Worm (Caenorhabditis elegans) whole organism, L4 larva: ENCODE measurements around the gene mrpl-32.
A peak's percentile ranks its signal among the peaks of the same experiment; 100 is the strongest.

Source experiments
- F26F4.8 ChIP-seq: fragments of 200-800 bp; sonication (Bioruptor generic); conservative IDR thresholded peaks from 2 replicates; pipeline ENCODE4 v1.3.6; 2022; ENCODE audit warnings: missing genetic modification characterization, missing compliant biosample characterization
- F37D6.2 ChIP-seq: sonication (generic microtip); optimal IDR thresholded peaks from 2 replicates; lab custom pipeline; 2016; ENCODE audit warnings: mild to moderate bottlenecking, missing genetic modification characterization, missing compliant biosample characterization
- T20F7.1 ChIP-seq: fragments of 200-800 bp; sonication (Bioruptor generic); optimal IDR thresholded peaks from 2 replicates; lab custom pipeline; 2018; ENCODE audit warnings: mild to moderate bottlenecking, missing genetic modification characterization, missing compliant biosample characterization
- T26A8.4 ChIP-seq: fragments of 200-800 bp; sonication (Bioruptor generic); IDR thresholded peaks from 2 replicates; pipeline ENCODE4 v1.3.6; 2022; ENCODE audit warnings: missing genetic modification characterization, missing compliant biosample characterization
- Y105C5A.15 ChIP-seq: fragments of 200-800 bp; sonication (Bioruptor generic); IDR thresholded peaks from 2 replicates; pipeline ENCODE4 v1.3.6; 2022; ENCODE audit warnings: missing genetic modification characterization, missing compliant biosample characterization
- Y48G9A.11 ChIP-seq: fragments of 200-800 bp; sonication (Bioruptor generic); IDR thresholded peaks from 2 replicates; pipeline ENCODE4 v1.3.6; 2022; ENCODE audit warnings: missing genetic modification reagents, missing genetic modification characterization, missing compliant biosample characterization
- Y5F2A.4 ChIP-seq: fragments of 200-800 bp; sonication (Bioruptor generic); optimal IDR thresholded peaks from 2 replicates; lab custom pipeline; 2018; ENCODE audit warnings: mild to moderate bottlenecking, missing genetic modification characterization, missing compliant biosample characterization
- ZK337.2 ChIP-seq: fragments of 200-800 bp; sonication (Bioruptor generic); IDR thresholded peaks from 2 replicates; pipeline ENCODE4 v1.3.6; 2022; ENCODE audit warnings: missing genetic modification reagents, missing genetic modification characterization, missing compliant biosample characterization
- ZK546.5 ChIP-seq, 2 experiments: sonication (generic microtip); optimal IDR thresholded peaks; 2 replicates each; lab custom pipeline; 2017; ENCODE audit warnings: missing biosample characterization in 2 of 2, missing genetic modification characterization in 2 of 2
- aha-1 ChIP-seq: fragments of 150-350 bp; peaks from one replicate; lab custom pipeline; 2014; ENCODE audit warnings: missing biosample characterization, missing genetic modification characterization
- ama-1 ChIP-seq: fragments of 150-350 bp; optimal IDR thresholded peaks from 2 replicates; lab custom pipeline; 2014; ENCODE audit warnings: inconsistent platforms, mixed read lengths
- attf-4 ChIP-seq: sonication (generic microtip); optimal IDR thresholded peaks from 3 replicates; lab custom pipeline; 2017; ENCODE audit warnings: missing biosample characterization, missing genetic modification characterization
- ceh-20 ChIP-seq: fragments of 200-800 bp; sonication (Bioruptor generic); IDR thresholded peaks from 2 replicates; pipeline ENCODE4 v1.3.6; 2022; ENCODE audit warnings: missing genetic modification reagents, missing genetic modification characterization, missing compliant biosample characterization
- ceh-28 ChIP-seq: fragments of 150-350 bp; optimal IDR thresholded peaks from 2 replicates; lab custom pipeline; 2014; ENCODE audit warnings: missing biosample characterization, missing genetic modification reagents, missing genetic modification characterization
- ceh-62 ChIP-seq: sonication (generic microtip); optimal IDR thresholded peaks from 2 replicates; lab custom pipeline; 2017; ENCODE audit warnings: missing biosample characterization, missing genetic modification characterization
- ces-1 ChIP-seq: fragments of 150-350 bp; sonication (generic microtip); optimal IDR thresholded peaks from 4 replicates; lab custom pipeline; 2014; ENCODE audit warnings: missing biosample characterization, missing genetic modification reagents, missing genetic modification characterization
- cey-2 ChIP-seq: sonication (generic microtip); optimal IDR thresholded peaks from 3 replicates; lab custom pipeline; 2017; ENCODE audit warnings: missing genetic modification characterization, mild to moderate bottlenecking, missing compliant biosample characterization, antibody characterized with exemption, borderline replicate concordance; ENCODE audit not compliant: insufficient read depth
- ctbp-1 ChIP-seq: fragments of 200-800 bp; sonication (Bioruptor generic); IDR thresholded peaks from 2 replicates; pipeline ENCODE4 v1.3.6; 2022; ENCODE audit warnings: missing genetic modification reagents, missing genetic modification characterization, missing compliant biosample characterization
- daf-19 ChIP-seq: fragments of 200-800 bp; sonication (Bioruptor generic); conservative IDR thresholded peaks from 2 replicates; pipeline ENCODE4 v1.3.6; 2022; ENCODE audit warnings: missing genetic modification characterization, missing compliant biosample characterization
- dmd-8 ChIP-seq: fragments of 200-800 bp; sonication (Bioruptor generic); IDR thresholded peaks from 2 replicates; pipeline ENCODE4 v1.3.6; 2022; ENCODE audit warnings: missing genetic modification characterization, missing compliant biosample characterization
- dmd-9 ChIP-seq: fragments of 200-800 bp; sonication (Bioruptor generic); IDR thresholded peaks from 2 replicates; pipeline ENCODE4 v1.3.6; 2022; ENCODE audit warnings: missing genetic modification reagents, missing genetic modification characterization, missing compliant biosample characterization
- duxl-1 ChIP-seq: sonication (generic microtip); optimal IDR thresholded peaks from 2 replicates; lab custom pipeline; 2016; ENCODE audit warnings: mild to moderate bottlenecking, missing genetic modification characterization, moderate library complexity, missing compliant biosample characterization; ENCODE audit not compliant: poor library complexity
- hlh-30 ChIP-seq: sonication (generic microtip); optimal IDR thresholded peaks from 2 replicates; lab custom pipeline; 2017; ENCODE audit warnings: antibody characterized with exemption, mild to moderate bottlenecking, missing genetic modification characterization, missing compliant biosample characterization; ENCODE audit not compliant: insufficient read depth
- jun-1 ChIP-seq: fragments of 150-350 bp; optimal IDR thresholded peaks from 2 replicates; lab custom pipeline; 2014; ENCODE audit warnings: missing biosample characterization, missing genetic modification reagents, missing genetic modification characterization
- lin-1 ChIP-seq: fragments of 200-800 bp; sonication (Bioruptor generic); IDR thresholded peaks from 2 replicates; pipeline ENCODE4 v1.3.6; 2022; ENCODE audit warnings: missing genetic modification reagents, missing genetic modification characterization, missing compliant biosample characterization
- lin-13 ChIP-seq: fragments of 150-350 bp; optimal IDR thresholded peaks from 2 replicates; lab custom pipeline; 2014; ENCODE audit warnings: missing biosample characterization, missing genetic modification reagents, missing genetic modification characterization
- lin-29 ChIP-seq: fragments of 200-800 bp; sonication (Bioruptor generic); IDR thresholded peaks from 2 replicates; pipeline ENCODE4 v1.3.6; 2022; ENCODE audit warnings: missing genetic modification reagents, missing genetic modification characterization, missing compliant biosample characterization
- lir-3 ChIP-seq: sonication (generic microtip); optimal IDR thresholded peaks from 2 replicates; lab custom pipeline; 2016; ENCODE audit warnings: mild to moderate bottlenecking, missing genetic modification characterization, missing compliant biosample characterization
- madf-5 ChIP-seq, 2 experiments: fragments of 200-800 bp; sonication (Bioruptor generic); IDR thresholded peaks; 2 replicates each; pipeline ENCODE4 v1.3.6; 2022; ENCODE audit warnings: missing compliant biosample characterization in 2 of 2, missing genetic modification characterization in 2 of 2
- madf-9 ChIP-seq: fragments of 200-800 bp; sonication (Bioruptor generic); conservative IDR thresholded peaks from 2 replicates; pipeline ENCODE4 v1.3.6; 2022; ENCODE audit warnings: missing genetic modification reagents, missing genetic modification characterization, missing compliant biosample characterization
- mdt-29 ChIP-seq: fragments of 200-800 bp; sonication (Bioruptor generic); IDR thresholded peaks from 2 replicates; pipeline ENCODE4 v1.3.6; 2022; ENCODE audit warnings: missing genetic modification reagents, missing genetic modification characterization, missing compliant biosample characterization
- mes-2 ChIP-seq: sonication (generic microtip); optimal IDR thresholded peaks from 2 replicates; lab custom pipeline; 2016; ENCODE audit warnings: missing genotype, mild to moderate bottlenecking, missing genetic modification characterization, missing compliant biosample characterization; ENCODE audit not compliant: poor library complexity, severe bottlenecking
- nhr-111 ChIP-seq: fragments of 200-800 bp; sonication (Bioruptor generic); optimal IDR thresholded peaks from 2 replicates; lab custom pipeline; 2018; ENCODE audit warnings: mild to moderate bottlenecking, missing genetic modification characterization, missing compliant biosample characterization
- nhr-28 ChIP-seq: fragments of 150-350 bp; optimal IDR thresholded peaks from 2 replicates; lab custom pipeline; 2014; ENCODE audit warnings: missing biosample characterization, missing genetic modification characterization
- nhr-41 ChIP-seq: fragments of 200-800 bp; sonication (Bioruptor generic); IDR thresholded peaks from 2 replicates; pipeline ENCODE4 v1.3.6; 2022; ENCODE audit warnings: missing genetic modification reagents, missing genetic modification characterization, missing compliant biosample characterization
- nhr-42 ChIP-seq: fragments of 200-800 bp; sonication (Bioruptor generic); IDR thresholded peaks from 2 replicates; pipeline ENCODE4 v1.3.6; 2022; ENCODE audit warnings: missing genetic modification characterization, missing compliant biosample characterization
- nhr-48 ChIP-seq: sonication (generic microtip); optimal IDR thresholded peaks from 2 replicates; lab custom pipeline; 2016; ENCODE audit warnings: mild to moderate bottlenecking, missing genetic modification characterization, missing compliant biosample characterization
- nhr-6 ChIP-seq: fragments of 150-350 bp; optimal IDR thresholded peaks from 2 replicates; lab custom pipeline; 2014; ENCODE audit warnings: missing biosample characterization, missing genetic modification characterization
- pha-4 ChIP-seq, 2 experiments: fragments of 150-350 bp in 1 of 2; fragments of 200-800 bp in 1 of 2; sonication (Bioruptor generic) in 1 of 2; IDR thresholded peaks in 1 of 2; optimal IDR thresholded peaks in 1 of 2; 2 replicates each; pipeline versions ENCODE4 v1.3.6 to Lab custom; 2014 to 2022; ENCODE audit warnings: missing genetic modification characterization in 2 of 2, missing genetic modification reagents in 2 of 2, missing biosample characterization in 1 of 2, missing compliant biosample characterization in 1 of 2
- php-3 ChIP-seq: fragments of 200-800 bp; sonication (Bioruptor generic); IDR thresholded peaks from 2 replicates; pipeline ENCODE4 v1.3.6; 2022; ENCODE audit warnings: missing genetic modification reagents, missing genetic modification characterization, missing compliant biosample characterization
- pqm-1 ChIP-seq: sonication (generic microtip); optimal IDR thresholded peaks from 2 replicates; lab custom pipeline; 2017; ENCODE audit warnings: missing biosample characterization, missing genetic modification characterization
- skn-1 ChIP-seq: fragments of 150-350 bp; optimal IDR thresholded peaks from 2 replicates; lab custom pipeline; 2014; ENCODE audit warnings: missing biosample characterization, missing genetic modification characterization
- snpc-1.2 ChIP-seq: fragments of 200-800 bp; sonication (Bioruptor generic); IDR thresholded peaks from 2 replicates; pipeline ENCODE4 v1.3.6; 2022; ENCODE audit warnings: missing genetic modification reagents, missing genetic modification characterization, missing compliant biosample characterization
- snpc-4 ChIP-seq: fragments of 150-350 bp; optimal IDR thresholded peaks from 2 replicates; lab custom pipeline; 2014; ENCODE audit warnings: missing biosample characterization, missing genetic modification characterization
- unc-130 ChIP-seq: sonication (generic microtip); optimal IDR thresholded peaks from 2 replicates; lab custom pipeline; 2016; ENCODE audit warnings: missing genetic modification reagents, missing genetic modification characterization, missing compliant biosample characterization
- unc-39 ChIP-seq: sonication (generic microtip); optimal IDR thresholded peaks from 2 replicates; lab custom pipeline; 2017; ENCODE audit warnings: missing biosample characterization, missing genetic modification characterization
- zag-1 ChIP-seq: fragments of 150-350 bp; optimal IDR thresholded peaks from 2 replicates; lab custom pipeline; 2014; ENCODE audit warnings: missing biosample characterization, missing genetic modification characterization
- zfp-3 ChIP-seq: fragments of 200-800 bp; sonication (Bioruptor generic); conservative IDR thresholded peaks from 2 replicates; pipeline ENCODE4 v1.3.6; 2022; ENCODE audit warnings: missing genetic modification reagents, missing genetic modification characterization, missing compliant biosample characterization
- zip-2 ChIP-seq: fragments of 150-350 bp; optimal IDR thresholded peaks from 2 replicates; lab custom pipeline; 2014; ENCODE audit warnings: missing biosample characterization, missing genetic modification characterization
- ztf-11 ChIP-seq: fragments of 150-350 bp; optimal IDR thresholded peaks from 2 replicates; lab custom pipeline; 2014; ENCODE audit warnings: missing biosample characterization, missing genetic modification characterization
- ztf-7 ChIP-seq: fragments of 150-350 bp; optimal IDR thresholded peaks from 2 replicates; lab custom pipeline; 2014; ENCODE audit warnings: missing biosample characterization, missing genetic modification characterization

mrpl-32 gene

DNA sequence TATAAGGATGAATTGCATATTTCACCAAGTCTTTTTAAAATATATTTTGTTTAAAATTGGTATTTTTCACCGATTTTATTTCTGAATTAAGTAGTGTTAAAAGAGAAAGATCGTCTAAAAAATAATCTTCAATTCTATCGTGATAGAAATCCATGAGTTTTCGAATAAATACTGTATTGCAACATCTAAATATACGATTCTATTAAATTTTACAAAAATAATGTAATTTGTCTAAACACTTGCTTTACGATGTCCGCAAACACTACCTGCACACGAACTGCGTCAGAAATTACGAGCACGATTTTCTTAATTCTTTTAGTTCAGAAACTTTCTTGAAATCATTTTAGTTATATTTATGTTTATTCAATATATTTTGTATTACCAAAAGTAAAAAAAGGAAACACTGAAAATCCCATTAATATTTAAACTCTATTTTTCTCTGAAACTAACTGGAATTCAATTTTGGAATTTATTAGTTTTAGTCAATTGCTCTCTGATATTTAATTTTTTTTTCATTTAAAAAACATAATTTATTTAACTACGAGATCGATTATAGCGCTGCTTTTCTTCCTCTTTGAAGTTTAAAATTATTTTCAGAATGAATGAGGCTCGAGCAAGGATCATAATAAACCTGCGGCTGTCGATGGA is at the start of gene mrpl-32 (continued):
- TF ChIP-seq nhr-41 (GFP tag; lab: Robert Waterston, UW) (no peak), dmd-9 (GFP tag; lab: Robert Waterston, UW) (no peak), F26F4.8 (no peak), attf-4 (tag; lab: Kevin White, UChicago) (no peak), lin-1 (GFP tag; lab: Robert Waterston, UW) (peak; percentile 71; the same call in 1 of the 2 replicates), madf-5 (GFP tag; IDR thresholded peaks at IDR 0.05; lab: Robert Waterston, UW) (no peak), ZK337.2 (GFP tag; lab: Robert Waterston, UW) (no peak), aha-1 (tag; lab: Kevin White, UChicago) (no peak), Y5F2A.4 (GFP tag; lab: Kevin White, UChicago) (peak; percentile 50), F37D6.2 (no peak), ctbp-1 (GFP tag; lab: Robert Waterston, UW) (no peak), ama-1 (peak; percentile 16), nhr-6 (peak; percentile 15), T26A8.4 (GFP tag; lab: Robert Waterston, UW) (no peak), lin-29 (GFP tag; lab: Robert Waterston, UW) (no peak), jun-1 (tag; lab: Kevin White, UChicago) (no peak), unc-130 (GFP tag; lab: Kevin White, UChicago) (no peak), ces-1 (GFP tag; lab: Kevin White, UChicago) (no peak), zfp-3 (GFP tag; lab: Robert Waterston, UW) (0 out of 2 replicates have a peak, but pooled peaks have one; percentile 23), php-3 (peak; percentile 33; the same call in 1 of the 2 replicates), dmd-8 (GFP tag; lab: Robert Waterston, UW) (no peak), ztf-11 (no peak), nhr-28 (no peak), skn-1 (tag; lab: Kevin White, UChicago) (no peak), ZK546.5 (tag; optimal IDR thresholded peaks at IDR 0.05; lab: Kevin White, UChicago) (no peak), nhr-111 (GFP tag; lab: Kevin White, UChicago) (peak; percentile 2), pha-4 (GFP tag; IDR thresholded peaks at IDR 0.05; lab: Robert Waterston, UW) (peak; percentile 30; the same call in 1 of the 2 replicates), pha-4 (tag; optimal IDR thresholded peaks at IDR 0.05; lab: Kevin White, UChicago) (peak; percentile 26), mdt-29 (GFP tag; lab: Robert Waterston, UW) (no peak), ceh-28 (tag; lab: Kevin White, UChicago) (no peak), madf-9 (no peak), ceh-20 (no peak), T20F7.1 (GFP tag; lab: Kevin White, UChicago) (peak; percentile 75), nhr-48 (no peak), hlh-30 (tag; lab: Kevin White, UChicago) (no peak), cey-2 (tag; lab: Kevin White, UChicago) (no peak), mes-2 (peak; percentile 50), zag-1 (tag; lab: Kevin White, UChicago) (no peak), nhr-42 (GFP tag; lab: Robert Waterston, UW) (no peak), daf-19 (no peak), ztf-7 (tag; lab: Kevin White, UChicago) (no peak), lir-3 (tag; lab: Kevin White, UChicago) (peak; percentile 40), unc-39 (tag; lab: Kevin White, UChicago) (no peak), pqm-1 (tag; lab: Kevin White, UChicago) (no peak), duxl-1 (no peak), ceh-62 (tag; lab: Kevin White, UChicago) (no peak), Y105C5A.15 (GFP tag; lab: Robert Waterston, UW) (no peak), snpc-1.2 (GFP tag; lab: Robert Waterston, UW) (peak; percentile 28; the same call in 1 of the 2 replicates), snpc-4 (no peak), zip-2 (no peak), lin-13 (no peak), Y48G9A.11 (GFP tag; lab: Robert Waterston, UW) (peak; percentile 56)
